Fruit fly (Drosophila melanogaster): ENCODE results near the gene CG5068.

DNA sequence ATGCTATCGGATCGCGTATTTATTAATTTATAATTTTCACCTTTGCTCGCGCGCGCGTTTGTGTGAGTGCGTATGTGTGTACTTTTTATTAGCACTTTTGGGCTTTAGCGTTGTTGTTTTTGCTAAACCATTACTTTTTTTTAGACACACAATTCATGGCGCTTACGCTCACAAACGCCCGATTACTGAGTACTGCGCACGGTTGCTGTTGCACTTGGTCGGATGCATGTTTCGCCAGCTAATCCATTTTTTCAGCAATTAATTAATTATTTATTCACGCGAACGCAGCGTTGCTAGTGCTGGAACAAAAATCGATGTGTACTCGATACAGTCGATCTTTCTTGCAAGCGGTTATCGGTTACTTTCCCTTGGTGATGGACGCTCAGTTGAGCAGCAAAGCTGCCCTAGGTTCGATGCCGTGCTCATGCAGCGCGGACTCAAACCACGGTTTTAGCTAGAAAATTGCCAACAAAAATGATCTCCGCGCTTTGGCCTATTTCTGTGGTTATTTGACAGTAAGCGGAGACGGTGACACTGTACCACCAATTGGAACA, 11.3 kb downstream of the CG5068 start, which contains the start of the genes smg and CG5087:
- TF ChIP-seq CG10669 (GFP tag; optimal IDR thresholded peaks at IDR 0.05) (no peak), CG6854 (GFP tag; optimal IDR thresholded peaks at IDR 0.05) (no peak), CG4318 (GFP tag; optimal IDR thresholded peaks at IDR 0.05) (no peak), fd59A (GFP tag; optimal IDR thresholded peaks at IDR 0.05) (no peak), achi (GFP tag; optimal IDR thresholded peaks at IDR 0.05) (no peak), pdm3 (GFP tag; optimal IDR thresholded peaks at IDR 0.05) (no peak), CG9139 (GFP tag; optimal IDR thresholded peaks at IDR 0.05) (no peak), CG11902 (GFP tag; optimal IDR thresholded peaks at IDR 0.05) (no peak)

All from whole organism, prepupa.